Worm (Caenorhabditis elegans): Measurements from ENCODE around the gene papl-1.

ce11 chrV:12760913-12761312 is 1.4 kb upstream of the papl-1 start, which contains the start of gene F18E2.15:
- TF ChIP-seq nhr-25 (tag; optimal IDR thresholded peaks at IDR 0.05; ENCODE audit: borderline replicate concordance, insufficient read depth) (no peak), mdl-1 (tag; optimal IDR thresholded peaks at IDR 0.05) (no peak), nhr-237 (tag; optimal IDR thresholded peaks at IDR 0.05) (no peak), R02D3.7 (tag; optimal IDR thresholded peaks at IDR 0.05) (no peak), ceh-44 (GFP tag; IDR thresholded peaks at IDR 0.05) (no peak), daf-12 (tag; optimal IDR thresholded peaks at IDR 0.05) (no peak), skn-1 (tag; optimal IDR thresholded peaks at IDR 0.05) (no peak), fkh-10 (GFP tag; optimal IDR thresholded peaks at IDR 0.05) (no peak), lin-13 (GFP tag; optimal IDR thresholded peaks at IDR 0.05) (no peak), ZK546.5 (tag; optimal IDR thresholded peaks at IDR 0.05) (no peak), ama-1 (optimal IDR thresholded peaks at IDR 0.05) (no peak), ztf-11 (tag; optimal IDR thresholded peaks at IDR 0.05) (no peak), snpc-4 (tag; optimal IDR thresholded peaks at IDR 0.05) (no peak), nhr-11 (tag; optimal IDR thresholded peaks at IDR 0.05) (no peak)
